Fruit fly (Drosophila melanogaster) whole organism, embryonic: ENCODE results near the gene CG15212.

Experiments
- Asciz ChIP-seq: fragments of 200-800 bp; sonication (Bioruptor generic); optimal IDR thresholded peaks from 2 replicates; lab custom pipeline; 2017; ENCODE audit warnings: missing biosample characterization, mild to moderate bottlenecking, missing genetic modification characterization, missing genetic modification reagents
- Awh ChIP-seq: fragments of 200-800 bp; sonication (Bioruptor generic); IDR thresholded peaks from 2 replicates; pipeline ENCODE4, ENCODE4 v1.3.6; 2022; ENCODE audit warnings: missing biosample characterization, missing genetic modification characterization
- Blimp-1 ChIP-seq: fragments of 200-800 bp; sonication (Bioruptor generic); optimal IDR thresholded peaks from 3 replicates; lab custom pipeline; 2018; ENCODE audit warnings: missing biosample characterization, missing genetic modification characterization, mild to moderate bottlenecking, moderate library complexity, missing genetic modification reagents
- BtbVII ChIP-seq: fragments of 200-800 bp; sonication (Bioruptor generic); optimal IDR thresholded peaks from 3 replicates; lab custom pipeline; 2017; ENCODE audit warnings: missing biosample characterization, mild to moderate bottlenecking, missing genetic modification characterization
- CG11085 ChIP-seq: fragments of 200-800 bp; sonication (Bioruptor generic); IDR thresholded peaks from 2 replicates; pipeline ENCODE4 v1.3.6; 2022; ENCODE audit warnings: missing biosample characterization, missing genetic modification characterization
- CG11247 ChIP-seq: fragments of 200-800 bp; sonication (Bioruptor generic); IDR thresholded peaks from 2 replicates; pipeline ENCODE4 v1.3.6; 2022; ENCODE audit warnings: missing biosample characterization, missing genetic modification characterization
- CG11696 ChIP-seq: fragments of 200-800 bp; sonication (Bioruptor generic); IDR thresholded peaks from 2 replicates; pipeline ENCODE4 v1.3.6; 2022; ENCODE audit warnings: missing biosample characterization, missing genetic modification characterization
- CG15073 ChIP-seq: fragments of 200-800 bp; sonication (Bioruptor generic); optimal IDR thresholded peaks from 2 replicates; lab custom pipeline; 2016; ENCODE audit warnings: missing biosample characterization, missing genetic modification characterization
- CG16779 ChIP-seq: fragments of 200-800 bp; sonication (Bioruptor generic); IDR thresholded peaks from 2 replicates; pipeline ENCODE4 v1.3.6; 2022; ENCODE audit warnings: missing biosample characterization, missing genetic modification characterization
- CG17385 ChIP-seq: fragments of 200-800 bp; sonication (Bioruptor generic); optimal IDR thresholded peaks from 3 replicates; lab custom pipeline; 2018; ENCODE audit warnings: missing biosample characterization, mild to moderate bottlenecking, missing genetic modification characterization
- CG2712 ChIP-seq: fragments of 200-800 bp; optimal IDR thresholded peaks from 3 replicates; lab custom pipeline; 2019; ENCODE audit warnings: missing biosample characterization, mild to moderate bottlenecking, missing genetic modification characterization, moderate library complexity
- CG30431 ChIP-seq: fragments of 200-800 bp; sonication (Bioruptor generic); optimal IDR thresholded peaks from 2 replicates; lab custom pipeline; 2017; ENCODE audit warnings: missing biosample characterization, missing genetic modification characterization
- CG3726 ChIP-seq: fragments of 200-800 bp; sonication (Bioruptor generic); IDR thresholded peaks from 3 replicates; pipeline ENCODE4, ENCODE4 v1.3.6; 2022; ENCODE audit warnings: missing biosample characterization, missing genetic modification characterization
- CG4730 ChIP-seq: fragments of 200-800 bp; sonication (Bioruptor generic); IDR thresholded peaks from 2 replicates; pipeline ENCODE4 v1.3.6; 2022; ENCODE audit warnings: missing biosample characterization, missing genetic modification characterization
- CG7786 ChIP-seq: fragments of 200-800 bp; sonication (Bioruptor generic); optimal IDR thresholded peaks from 2 replicates; lab custom pipeline; 2016; ENCODE audit warnings: missing biosample characterization, missing genetic modification characterization
- CG8281 ChIP-seq: fragments of 200-800 bp; sonication (Bioruptor generic); optimal IDR thresholded peaks from 2 replicates; lab custom pipeline; 2018; ENCODE audit warnings: missing biosample characterization, mild to moderate bottlenecking, missing genetic modification characterization, moderate library complexity
- CG8359 ChIP-seq: fragments of 200-800 bp; sonication (Bioruptor generic); optimal IDR thresholded peaks from 2 replicates; lab custom pipeline; 2017; ENCODE audit warnings: missing biosample characterization, mild to moderate bottlenecking, missing genetic modification characterization, borderline replicate concordance
- CG8388 ChIP-seq: fragments of 200-800 bp; sonication (Bioruptor generic); optimal IDR thresholded peaks from 2 replicates; lab custom pipeline; 2019; ENCODE audit warnings: missing biosample characterization, mild to moderate bottlenecking, missing genetic modification characterization, moderate library complexity
- CkIIα-i1 ChIP-seq: fragments of 200-800 bp; sonication (Bioruptor generic); IDR thresholded peaks from 2 replicates; pipeline ENCODE4 v1.3.6; 2022; ENCODE audit warnings: missing biosample characterization, missing genetic modification characterization
- Fer2 ChIP-seq: fragments of 200-800 bp; sonication (Bioruptor generic); optimal IDR thresholded peaks from 2 replicates; lab custom pipeline; 2018; ENCODE audit warnings: missing biosample characterization, mild to moderate bottlenecking, missing genetic modification characterization, moderate library complexity
- Gug ChIP-seq: fragments of 200-800 bp; sonication (Bioruptor generic); IDR thresholded peaks from 4 replicates; pipeline ENCODE4 v1.3.6; 2022; ENCODE audit warnings: missing biosample characterization, missing genetic modification characterization
- HmgD ChIP-seq: fragments of 200-800 bp; sonication (Bioruptor generic); optimal IDR thresholded peaks from 3 replicates; lab custom pipeline; 2016; ENCODE audit warnings: missing biosample characterization, missing genetic modification characterization
- Hr51 ChIP-seq, 2 experiments: fragments of 200-800 bp; sonication (Bioruptor generic); optimal IDR thresholded peaks; 2 replicates in 1 of 2; 3 replicates in 1 of 2; lab custom pipeline; 2016 to 2018; ENCODE audit warnings: missing biosample characterization in 2 of 2, missing genetic modification characterization in 2 of 2, mild to moderate bottlenecking in 1 of 2, moderate library complexity in 1 of 2
- Jarid2 ChIP-seq: fragments of 200-800 bp; sonication (Bioruptor generic); optimal IDR thresholded peaks from 3 replicates; lab custom pipeline; 2017; ENCODE audit warnings: mild to moderate bottlenecking, missing biosample characterization, missing genetic modification reagents, missing genetic modification characterization
- MBD-R2 ChIP-seq: fragments of 200-800 bp; sonication (Bioruptor generic); IDR thresholded peaks from 2 replicates; pipeline ENCODE4 v1.3.6; 2022; ENCODE audit warnings: missing biosample characterization, missing genetic modification characterization
- Mrtf ChIP-seq: fragments of 200-800 bp; sonication (Bioruptor generic); IDR thresholded peaks from 3 replicates; pipeline ENCODE4 v1.3.6; 2022; ENCODE audit warnings: missing biosample characterization, missing genetic modification characterization
- NFAT ChIP-seq: fragments of 200-800 bp; sonication (Bioruptor generic); IDR thresholded peaks from 2 replicates; pipeline ENCODE4 v1.3.6; 2022; ENCODE audit warnings: missing biosample characterization, missing genetic modification characterization
- Nf-YB ChIP-seq: fragments of 200-800 bp; sonication (Bioruptor generic); optimal IDR thresholded peaks from 3 replicates; lab custom pipeline; 2019; ENCODE audit warnings: missing biosample characterization, mild to moderate bottlenecking, missing genetic modification characterization, moderate library complexity
- Pdp1 ChIP-seq, 2 experiments: fragments of 200-800 bp; sonication (Bioruptor generic); optimal IDR thresholded peaks; 3 replicates each; lab custom pipeline; 2016; ENCODE audit warnings: missing biosample characterization in 2 of 2, missing genetic modification characterization in 2 of 2, mild to moderate bottlenecking in 1 of 2, moderate library complexity in 1 of 2
- Sox100B ChIP-seq: fragments of 200-800 bp; sonication (Bioruptor generic); optimal IDR thresholded peaks from 3 replicates; lab custom pipeline; 2018; ENCODE audit warnings: missing biosample characterization, mild to moderate bottlenecking, missing genetic modification characterization
- Usf ChIP-seq: fragments of 200-800 bp; sonication (Bioruptor generic); optimal IDR thresholded peaks from 2 replicates; lab custom pipeline; 2017; ENCODE audit warnings: missing genotype, missing biosample characterization, missing genetic modification characterization
- Xbp1 ChIP-seq: fragments of 200-800 bp; sonication (Bioruptor generic); optimal IDR thresholded peaks from 3 replicates; lab custom pipeline; 2016; ENCODE audit warnings: missing biosample characterization, mild to moderate bottlenecking, missing genetic modification characterization
- ap ChIP-seq: fragments of 200-800 bp; sonication (Bioruptor generic); IDR thresholded peaks from 2 replicates; pipeline ENCODE4 v1.3.6; 2022; ENCODE audit warnings: missing biosample characterization, missing genetic modification characterization
- bab2 ChIP-seq: fragments of 200-800 bp; sonication (Bioruptor generic); optimal IDR thresholded peaks from 2 replicates; lab custom pipeline; 2016; ENCODE audit warnings: missing biosample characterization, missing genetic modification characterization
- caup ChIP-seq: fragments of 200-800 bp; sonication (Bioruptor generic); optimal IDR thresholded peaks from 3 replicates; lab custom pipeline; 2017; ENCODE audit warnings: missing biosample characterization, mild to moderate bottlenecking, missing genetic modification characterization, moderate library complexity; ENCODE audit not compliant: severe bottlenecking
- dm ChIP-seq: fragments of 200-800 bp; sonication (Bioruptor generic); optimal IDR thresholded peaks from 3 replicates; lab custom pipeline; 2016; ENCODE audit warnings: missing biosample characterization, missing genetic modification characterization
- esg ChIP-seq: fragments of 200-800 bp; sonication (Bioruptor generic); conservative IDR thresholded peaks from 2 replicates; pipeline ENCODE4 v1.3.6; 2022; ENCODE audit warnings: missing biosample characterization, missing genetic modification characterization
- exex ChIP-seq: fragments of 200-800 bp; sonication (Bioruptor generic); optimal IDR thresholded peaks from 4 replicates; lab custom pipeline; 2018; ENCODE audit warnings: missing biosample characterization, mild to moderate bottlenecking, missing genetic modification characterization, moderate library complexity
- fd3F ChIP-seq: fragments of 200-800 bp; sonication (Bioruptor generic); optimal IDR thresholded peaks from 2 replicates; lab custom pipeline; 2018; ENCODE audit warnings: missing biosample characterization, mild to moderate bottlenecking, missing genetic modification characterization, moderate library complexity
- ftz-f1 ChIP-seq: fragments of 200-800 bp; sonication (Bioruptor generic); optimal IDR thresholded peaks from 2 replicates; lab custom pipeline; 2016; ENCODE audit warnings: missing biosample characterization, missing genetic modification characterization
- gem ChIP-seq: fragments of 200-800 bp; sonication (Bioruptor generic); optimal IDR thresholded peaks from 2 replicates; lab custom pipeline; 2019; ENCODE audit warnings: missing biosample characterization, mild to moderate bottlenecking, missing genetic modification characterization, moderate library complexity
- nerfin-2 ChIP-seq: fragments of 200-800 bp; sonication (Bioruptor generic); IDR thresholded peaks from 2 replicates; pipeline ENCODE4 v1.3.6; 2022; ENCODE audit warnings: missing biosample characterization, missing genetic modification characterization; ENCODE audit not compliant: partially characterized antibody
- onecut ChIP-seq: fragments of 200-800 bp; sonication (Bioruptor generic); IDR thresholded peaks from 2 replicates; pipeline ENCODE4 v1.3.6; 2022; ENCODE audit warnings: missing biosample characterization, missing genetic modification characterization
- pb ChIP-seq: fragments of 200-800 bp; sonication (Bioruptor generic); optimal IDR thresholded peaks from 3 replicates; lab custom pipeline; 2016; ENCODE audit warnings: missing biosample characterization, missing genetic modification characterization
- repo ChIP-seq: fragments of 200-800 bp; sonication (Bioruptor generic); optimal IDR thresholded peaks from 2 replicates; lab custom pipeline; 2016; ENCODE audit warnings: missing biosample characterization, missing genetic modification characterization
- row ChIP-seq: fragments of 200-800 bp; sonication (Bioruptor generic); IDR thresholded peaks from 3 replicates; pipeline ENCODE4 v1.3.6; 2022; ENCODE audit warnings: missing biosample characterization, missing genetic modification characterization
- schlank ChIP-seq: fragments of 200-800 bp; sonication (Bioruptor generic); optimal IDR thresholded peaks from 2 replicates; lab custom pipeline; 2018; ENCODE audit warnings: missing biosample characterization, mild to moderate bottlenecking, missing genetic modification characterization
- sna ChIP-seq: fragments of 200-800 bp; sonication (Bioruptor generic); IDR thresholded peaks from 2 replicates; pipeline ENCODE4 v1.3.6; 2022; ENCODE audit warnings: missing biosample characterization, missing genetic modification characterization; ENCODE audit not compliant: partially characterized antibody
- trem ChIP-seq: fragments of 200-800 bp; optimal IDR thresholded peaks from 3 replicates; lab custom pipeline; 2019; ENCODE audit warnings: missing biosample characterization, mild to moderate bottlenecking, missing genetic modification characterization, moderate library complexity

CG15212 gene

dm6 chr3L:5154917-5155613, 23.7 kb downstream of the CG15212 start (continued):
- TF ChIP-seq caup, result peak; percentile 78
- peak; percentile 64 for TF ChIP-seq Fer2 (tag; lab: Kevin White, UChicago)
- no peak for TF ChIP-seq Usf (GFP tag; lab: Kevin White, UChicago)
- TF ChIP-seq Pdp1 (GFP tag; optimal IDR thresholded peaks at IDR 0.05; lab: Kevin White, UChicago), result no peak
- peak; percentile 77 for TF ChIP-seq CG11247 (GFP tag; lab: Robert Waterston, UW)
- peak; percentile 77 for TF ChIP-seq onecut
- TF ChIP-seq CG4730, result peak; percentile 69
- peak; percentile 78 for TF ChIP-seq esg (GFP tag; lab: Robert Waterston, UW)
- peak; percentile 52 for TF ChIP-seq exex (tag; lab: Kevin White, UChicago)
- TF ChIP-seq trem (tag; lab: Kevin White, UChicago), result no peak
- peak; percentile 58 for TF ChIP-seq Asciz
- TF ChIP-seq CG8281 (tag; lab: Kevin White, UChicago), result peak; percentile 47
- TF ChIP-seq Mrtf (GFP tag; lab: Robert Waterston, UW), result no peak; the same call in 2 of the 3 replicates
- no peak for TF ChIP-seq gem (tag; lab: Kevin White, UChicago)
- peak; percentile 93 for TF ChIP-seq row (GFP tag; lab: Robert Waterston, UW)
- no peak for TF ChIP-seq Jarid2 (GFP tag; lab: Kevin White, UChicago)
- TF ChIP-seq Sox100B (GFP tag; lab: Kevin White, UChicago), result no peak
- TF ChIP-seq CG7786 (GFP tag; lab: Kevin White, UChicago), result peak; percentile 79
- peak; percentile 65 for TF ChIP-seq ap (GFP tag; lab: Robert Waterston, UW)
- peak; percentile 52 for TF ChIP-seq repo
- peak; percentile 69 for TF ChIP-seq bab2 (GFP tag; lab: Kevin White, UChicago)
- TF ChIP-seq nerfin-2 (GFP tag; lab: Robert Waterston, UW), result no peak
- no peak for TF ChIP-seq Nf-YB (GFP tag; lab: Kevin White, UChicago)
- 0 out of 2 replicates have a peak, but pooled peaks have one; percentile 41 for TF ChIP-seq CkIIα-i1 (GFP tag; lab: Robert Waterston, UW)
- TF ChIP-seq CG17385 (GFP tag; lab: Kevin White, UChicago), result peak; percentile 70
- peak; percentile 60 for TF ChIP-seq CG2712 (tag; lab: Kevin White, UChicago)
- TF ChIP-seq fd3F (GFP tag; lab: Kevin White, UChicago), result peak; percentile 38
- no peak; the same call in 1 of the 2 replicates for TF ChIP-seq NFAT
- peak; percentile 82 for TF ChIP-seq Xbp1 (GFP tag; lab: Kevin White, UChicago)
- TF ChIP-seq dm, result no peak
- TF ChIP-seq CG11085, result peak; percentile 69; the same call in 1 of the 2 replicates
- TF ChIP-seq CG30431 (GFP tag; lab: Kevin White, UChicago), result peak; percentile 20
- TF ChIP-seq sna (GFP tag; lab: Robert Waterston, UW), result no peak
- TF ChIP-seq BtbVII, result peak; percentile 68
- no peak for TF ChIP-seq CG15073 (GFP tag; lab: Kevin White, UChicago)
- TF ChIP-seq ftz-f1, result no peak
- peak; percentile 76 for TF ChIP-seq CG11696 (GFP tag; lab: Robert Waterston, UW)
- TF ChIP-seq Blimp-1 (GFP tag; lab: Kevin White, UChicago), result peak; percentile 74
- TF ChIP-seq Hr51 (GFP tag; optimal IDR thresholded peaks at IDR 0.05; lab: Kevin White, UChicago), result peak; percentile 54 to 85
- TF ChIP-seq schlank (tag; lab: Kevin White, UChicago), result peak; percentile 54
- TF ChIP-seq Gug (GFP tag; lab: Robert Waterston, UW), result peak; percentile 68
- no peak for TF ChIP-seq CG8359 (GFP tag; lab: Kevin White, UChicago)
- TF ChIP-seq HmgD (GFP tag; lab: Kevin White, UChicago), result no peak
- peak; percentile 73 for TF ChIP-seq CG8388 (GFP tag; lab: Kevin White, UChicago)
- peak; percentile 78 for TF ChIP-seq CG16779 (GFP tag; lab: Robert Waterston, UW)
- TF ChIP-seq pb (GFP tag; lab: Kevin White, UChicago), result peak; percentile 65
- no peak for TF ChIP-seq CG3726 (GFP tag; lab: Robert Waterston, UW)
- TF ChIP-seq Awh (GFP tag; lab: Robert Waterston, UW), result peak; percentile 79
- peak; percentile 66 for TF ChIP-seq MBD-R2 (GFP tag; lab: Robert Waterston, UW)
